Fruit fly (Drosophila melanogaster): Measurements from ENCODE around the gene CG18731.

CG18731 gene

dm6 chr3R:29689833-29690538 lies 34.8 kb upstream of the CG18731 start (continued):
- TF ChIP-seq CG32772 (GFP tag; IDR thresholded peaks at IDR 0.05) (no peak), ttk (GFP tag; IDR thresholded peaks at IDR 0.05) (peak; percentile 49; the same call in 1 of the 2 replicates), CG11504 (tag; optimal IDR thresholded peaks at IDR 0.05) (peak; percentile 16), Nf-YB (GFP tag; optimal IDR thresholded peaks at IDR 0.05) (peak; percentile 57), ci (GFP tag; IDR thresholded peaks at IDR 0.05) (peak; percentile 17; the same call in 1 of the 3 replicates), phol (tag; optimal IDR thresholded peaks at IDR 0.05) (peak; percentile 17), NC2β (GFP tag; optimal IDR thresholded peaks at IDR 0.05) (no peak), insv (GFP tag; optimal IDR thresholded peaks at IDR 0.05) (no peak), Trl (optimal IDR thresholded peaks at IDR 0.05) (peak in 1 of 2 experiments; percentile 1), Trl (GFP tag; optimal IDR thresholded peaks at IDR 0.05) (no peak), Fer3 (tag; optimal IDR thresholded peaks at IDR 0.05) (no peak), fd3F (GFP tag; optimal IDR thresholded peaks at IDR 0.05) (no peak)

- no peak for TF ChIP-seq lilli (GFP tag; optimal IDR thresholded peaks at IDR 0.05)
- no peak for TF ChIP-seq pum (GFP tag; optimal IDR thresholded peaks at IDR 0.05)
- TF ChIP-seq pzg (GFP tag; optimal IDR thresholded peaks at IDR 0.05): no peak
- TF ChIP-seq chn (GFP tag; optimal IDR thresholded peaks at IDR 0.05): peak; percentile 12
- TF ChIP-seq CoRest (tag; optimal IDR thresholded peaks at IDR 0.05): peak; percentile 48
- TF ChIP-seq corto (GFP tag; optimal IDR thresholded peaks at IDR 0.05): no peak
- TF ChIP-seq esg (GFP tag; conservative IDR thresholded peaks at IDR 0.05): 0 out of 2 replicates have a peak, but pooled peaks have one; percentile 38
- TF ChIP-seq Sox102F (GFP tag; optimal IDR thresholded peaks at IDR 0.05): peak; percentile 69
- TF ChIP-seq Blimp-1 (GFP tag; optimal IDR thresholded peaks at IDR 0.05): peak; percentile 67
- TF ChIP-seq Side (GFP tag; optimal IDR thresholded peaks at IDR 0.05): no peak
- TF ChIP-seq CG9727 (GFP tag; optimal IDR thresholded peaks at IDR 0.05): peak; percentile 33
- 0 out of 2 replicates have a peak, but pooled peaks have one; percentile 15 for TF ChIP-seq sob (GFP tag; IDR thresholded peaks at IDR 0.05)
- TF ChIP-seq CG3847 (GFP tag; IDR thresholded peaks at IDR 0.05): 0 out of 2 replicates have a peak, but pooled peaks have one; percentile 20
- TF ChIP-seq Asciz (GFP tag; optimal IDR thresholded peaks at IDR 0.05): peak; percentile 39
- peak; percentile 29; the same call in 1 of the 2 replicates for TF ChIP-seq CG6689 (GFP tag; IDR thresholded peaks at IDR 0.05)
- TF ChIP-seq CG4707 (GFP tag; optimal IDR thresholded peaks at IDR 0.05): no peak
- peak in 1 of 3 experiments; percentile 56 for TF ChIP-seq lola (GFP tag; optimal IDR thresholded peaks at IDR 0.05)
- peak; percentile 4 for TF ChIP-seq CG10654 (GFP tag; optimal IDR thresholded peaks at IDR 0.05)
- TF ChIP-seq Dbx (GFP tag; IDR thresholded peaks at IDR 0.05): no peak
- TF ChIP-seq ci (GFP tag; IDR thresholded peaks at IDR 0.05): no peak
- TF ChIP-seq CG2712 (tag; optimal IDR thresholded peaks at IDR 0.05): peak; percentile 54
- TF ChIP-seq tap (tag; optimal IDR thresholded peaks at IDR 0.05): peak; percentile 32
- no peak for TF ChIP-seq disco-r (GFP tag; optimal IDR thresholded peaks at IDR 0.05)
- no peak for TF ChIP-seq Usf (GFP tag; optimal IDR thresholded peaks at IDR 0.05)
- TF ChIP-seq zfh2 (GFP tag; optimal IDR thresholded peaks at IDR 0.05): no peak
- TF ChIP-seq CG5245 (GFP tag; optimal IDR thresholded peaks at IDR 0.05): peak; percentile 62
- peak; percentile 61 for TF ChIP-seq CG17359 (tag; optimal IDR thresholded peaks at IDR 0.05)
- no peak for TF ChIP-seq ara (GFP tag; IDR thresholded peaks at IDR 0.05)
- TF ChIP-seq NFAT (GFP tag; IDR thresholded peaks at IDR 0.05): no peak
- no peak for TF ChIP-seq aop (GFP tag; IDR thresholded peaks at IDR 0.05)
- peak; percentile 26 for TF ChIP-seq CG1602 (GFP tag; optimal IDR thresholded peaks at IDR 0.05)
- peak; percentile 43; the same call in 1 of the 2 replicates for TF ChIP-seq CG17328 (GFP tag; IDR thresholded peaks at IDR 0.05)
- no peak for TF ChIP-seq usp (GFP tag; optimal IDR thresholded peaks at IDR 0.05)
- peak; percentile 30 for TF ChIP-seq CG10267 (tag; optimal IDR thresholded peaks at IDR 0.05)
- peak; percentile 68 for TF ChIP-seq CG10979 (tag; optimal IDR thresholded peaks at IDR 0.05)
- no peak for TF ChIP-seq CG42726 (GFP tag; IDR thresholded peaks at IDR 0.05; ENCODE audit: partially characterized antibody)
- TF ChIP-seq CG7271 (tag; optimal IDR thresholded peaks at IDR 0.05): no peak
- no peak for TF ChIP-seq CG34224 (GFP tag; IDR thresholded peaks at IDR 0.05; ENCODE audit: partially characterized antibody)
These were observed 34.3 kb upstream of the CG18731 start for dm6 chr3R:29690539-29690852.

Data from whole organism, embryonic.